Fruit fly (Drosophila melanogaster): ENCODE data around the gene ninaA.

dm6 chr2L:903748-904147 is 26.6 kb downstream of the ninaA start:
- TF ChIP-seq pan (optimal IDR thresholded peaks at IDR 0.05) (no peak), EcR (GFP tag; optimal IDR thresholded peaks at IDR 0.05) (no peak), CG8478 (optimal IDR thresholded peaks at IDR 0.05) (no peak), Dll (optimal IDR thresholded peaks at IDR 0.05) (no peak), psq (optimal IDR thresholded peaks at IDR 0.05) (no peak)
